Worm (Caenorhabditis elegans) whole organism, L3 larva: ENCODE measurements around the gene F42H10.3.

Experiments used
- ZK546.5 ChIP-seq: sonication (generic microtip); optimal IDR thresholded peaks from 2 replicates; lab custom pipeline; 2017; ENCODE audit warnings: missing biosample characterization, missing genetic modification characterization
- ceh-82 ChIP-seq: fragments of 150-350 bp; optimal IDR thresholded peaks from 2 replicates; lab custom pipeline; 2014; ENCODE audit warnings: missing biosample characterization, missing genetic modification characterization
- nhr-25 ChIP-seq: sonication (generic microtip); optimal IDR thresholded peaks from 2 replicates; lab custom pipeline; 2017; ENCODE audit warnings: missing biosample characterization, missing genetic modification characterization

DNA sequence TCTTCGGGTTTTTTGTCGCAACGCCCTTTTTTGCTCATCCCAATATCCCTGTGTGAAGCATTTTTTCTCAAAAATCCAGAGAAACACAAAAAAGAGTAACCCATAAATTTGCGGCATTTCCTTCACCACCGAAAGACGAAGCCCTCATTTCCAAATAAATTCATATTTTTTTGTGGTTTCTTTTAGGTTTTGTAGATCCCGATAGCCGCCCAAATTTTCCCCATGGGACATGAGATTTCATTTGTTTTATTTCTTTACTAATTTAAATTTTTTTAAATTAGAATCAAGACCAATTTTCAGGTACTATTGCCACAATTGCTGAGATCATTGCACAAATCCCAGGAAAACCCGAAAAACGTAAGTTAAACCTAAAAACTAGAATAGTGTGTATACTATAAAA is 17.2 kb upstream of the F42H10.3 start, which contains the start of gene mig-39:
- no peak for TF ChIP-seq ceh-82 (tag; lab: Kevin White, UChicago)
- TF ChIP-seq nhr-25, result no peak
- TF ChIP-seq ZK546.5, result no peak
